Worm (Caenorhabditis elegans) whole organism, late embryonic: ENCODE data around the gene Y6D1A.1.

Source experiments
- C08G9.2 ChIP-seq: sonication (generic microtip); optimal IDR thresholded peaks from 2 replicates; lab custom pipeline; 2016; ENCODE audit warnings: mild to moderate bottlenecking, missing genetic modification characterization, moderate library complexity, missing compliant biosample characterization
- K02D7.2 ChIP-seq: sonication (generic microtip); optimal IDR thresholded peaks from 2 replicates; lab custom pipeline; 2017; ENCODE audit warnings: mild to moderate bottlenecking, missing genetic modification characterization, missing compliant biosample characterization
- T23F11.4 ChIP-seq: fragments of 200-800 bp; sonication (Bioruptor generic); optimal IDR thresholded peaks from 2 replicates; lab custom pipeline; 2018; ENCODE audit warnings: mild to moderate bottlenecking, missing genetic modification characterization, missing compliant biosample characterization
- Y22D7AL.16 ChIP-seq: sonication (generic microtip); optimal IDR thresholded peaks from 2 replicates; lab custom pipeline; 2016; ENCODE audit warnings: missing genetic modification characterization, missing compliant biosample characterization
- ahr-1 ChIP-seq: sonication (generic microtip); optimal IDR thresholded peaks from 2 replicates; lab custom pipeline; 2016; ENCODE audit warnings: missing genetic modification characterization, missing compliant biosample characterization
- ama-1 ChIP-seq: fragments of 150-350 bp; optimal IDR thresholded peaks from 2 replicates; lab custom pipeline; 2014
- ceh-19 ChIP-seq: fragments of 200-800 bp; sonication (Bioruptor generic); optimal IDR thresholded peaks from 2 replicates; lab custom pipeline; 2018; ENCODE audit warnings: mild to moderate bottlenecking, missing genetic modification characterization, missing compliant biosample characterization
- ceh-30 ChIP-seq: fragments of 150-350 bp; optimal IDR thresholded peaks from 2 replicates; lab custom pipeline; 2014; ENCODE audit warnings: missing biosample characterization, missing genetic modification characterization
- ceh-31 ChIP-seq: sonication (generic microtip); optimal IDR thresholded peaks from 2 replicates; lab custom pipeline; 2016; ENCODE audit warnings: missing genetic modification characterization, missing compliant biosample characterization
- ceh-34 ChIP-seq: sonication (generic microtip); optimal IDR thresholded peaks from 2 replicates; lab custom pipeline; 2016; ENCODE audit warnings: mild to moderate bottlenecking, missing genetic modification characterization, missing compliant biosample characterization
- ceh-9 ChIP-seq: sonication (generic microtip); optimal IDR thresholded peaks from 2 replicates; lab custom pipeline; 2016; ENCODE audit warnings: mild to moderate bottlenecking, missing genetic modification characterization, inconsistent platforms, missing compliant biosample characterization
- che-1 ChIP-seq: sonication (generic microtip); optimal IDR thresholded peaks from 2 replicates; lab custom pipeline; 2016; ENCODE audit warnings: mild to moderate bottlenecking, missing genetic modification characterization, missing compliant biosample characterization
- dmd-4 ChIP-seq: sonication (generic microtip); optimal IDR thresholded peaks from 2 replicates; lab custom pipeline; 2016; ENCODE audit warnings: borderline replicate concordance, missing genetic modification characterization, missing compliant biosample characterization
- elt-2 ChIP-seq: sonication (generic microtip); optimal IDR thresholded peaks from 2 replicates; lab custom pipeline; 2016; ENCODE audit warnings: missing genetic modification reagents, missing genetic modification characterization, missing compliant biosample characterization
- elt-4 ChIP-seq: sonication (generic microtip); optimal IDR thresholded peaks from 2 replicates; lab custom pipeline; 2016; ENCODE audit warnings: missing genetic modification characterization, missing compliant biosample characterization
- eyg-1 ChIP-seq: sonication (generic microtip); optimal IDR thresholded peaks from 2 replicates; lab custom pipeline; 2016; ENCODE audit warnings: missing genotype, missing genetic modification characterization, missing compliant biosample characterization
- fax-1 ChIP-seq: sonication (generic microtip); optimal IDR thresholded peaks from 2 replicates; lab custom pipeline; 2016; ENCODE audit warnings: missing genotype, missing genetic modification characterization, missing compliant biosample characterization
- fkh-10 ChIP-seq: fragments of 150-350 bp; optimal IDR thresholded peaks from 2 replicates; lab custom pipeline; 2014; ENCODE audit warnings: missing biosample characterization, missing genetic modification reagents, missing genetic modification characterization
- hlh-13 ChIP-seq: fragments of 200-800 bp; sonication (Bioruptor generic); optimal IDR thresholded peaks from 2 replicates; lab custom pipeline; 2018; ENCODE audit warnings: mild to moderate bottlenecking, missing genetic modification characterization, missing compliant biosample characterization
- hlh-30 ChIP-seq: sonication (generic microtip); optimal IDR thresholded peaks from 2 replicates; lab custom pipeline; 2017; ENCODE audit warnings: antibody characterized with exemption, missing genetic modification characterization, missing compliant biosample characterization; ENCODE audit not compliant: insufficient read depth
- hlh-6 ChIP-seq: sonication (generic microtip); optimal IDR thresholded peaks from 2 replicates; lab custom pipeline; 2016; ENCODE audit warnings: missing genotype, missing genetic modification characterization, missing compliant biosample characterization
- hlh-8 ChIP-seq: sonication (generic microtip); optimal IDR thresholded peaks from 2 replicates; lab custom pipeline; 2016; ENCODE audit warnings: missing genotype, missing genetic modification characterization, missing compliant biosample characterization
- lin-11 ChIP-seq: fragments of 200-800 bp; sonication (Bioruptor generic); optimal IDR thresholded peaks from 2 replicates; lab custom pipeline; 2018; ENCODE audit warnings: mild to moderate bottlenecking, missing genetic modification characterization, missing compliant biosample characterization
- madf-2 ChIP-seq: sonication (generic microtip); optimal IDR thresholded peaks from 2 replicates; lab custom pipeline; 2017; ENCODE audit warnings: missing genetic modification characterization, missing compliant biosample characterization
- mec-3 ChIP-seq: sonication (generic microtip); optimal IDR thresholded peaks from 2 replicates; lab custom pipeline; 2016; ENCODE audit warnings: borderline replicate concordance, missing genetic modification characterization, missing compliant biosample characterization
- nhr-11 ChIP-seq: fragments of 150-350 bp; optimal IDR thresholded peaks from 2 replicates; lab custom pipeline; 2014; ENCODE audit warnings: missing biosample characterization, missing genetic modification characterization
- nhr-232 ChIP-seq: sonication (generic microtip); optimal IDR thresholded peaks from 2 replicates; lab custom pipeline; 2016; ENCODE audit warnings: missing genetic modification characterization, missing compliant biosample characterization
- npax-4 ChIP-seq: sonication (generic microtip); optimal IDR thresholded peaks from 2 replicates; lab custom pipeline; 2016; ENCODE audit warnings: missing genetic modification characterization, missing compliant biosample characterization
- pat-9 ChIP-seq: fragments of 200-800 bp; sonication (Bioruptor generic); optimal IDR thresholded peaks from 2 replicates; lab custom pipeline; 2018; ENCODE audit warnings: mild to moderate bottlenecking, missing genetic modification characterization, moderate library complexity, missing compliant biosample characterization
- pha-2 ChIP-seq: sonication (generic microtip); optimal IDR thresholded peaks from 2 replicates; lab custom pipeline; 2017; ENCODE audit warnings: mild to moderate bottlenecking, missing genetic modification characterization, missing compliant biosample characterization
- pha-4 ChIP-seq: fragments of 150-350 bp; optimal IDR thresholded peaks from 2 replicates; lab custom pipeline; 2018; ENCODE audit warnings: missing biosample characterization, missing genetic modification reagents, missing genetic modification characterization
- pqm-1 ChIP-seq: sonication (generic microtip); optimal IDR thresholded peaks from 2 replicates; lab custom pipeline; 2016; ENCODE audit warnings: missing genetic modification characterization, missing compliant biosample characterization
- rnt-1 ChIP-seq: sonication (generic microtip); optimal IDR thresholded peaks from 2 replicates; lab custom pipeline; 2016; ENCODE audit warnings: missing genetic modification characterization, missing compliant biosample characterization
- syd-9 ChIP-seq: sonication (generic microtip); optimal IDR thresholded peaks from 2 replicates; lab custom pipeline; 2016; ENCODE audit warnings: mild to moderate bottlenecking, missing genetic modification characterization, moderate library complexity, missing compliant biosample characterization
- tbx-7 ChIP-seq: sonication (generic microtip); optimal IDR thresholded peaks from 2 replicates; lab custom pipeline; 2016; ENCODE audit warnings: missing genotype, missing genetic modification characterization, missing compliant biosample characterization
- ttx-3 ChIP-seq: sonication (generic microtip); optimal IDR thresholded peaks from 2 replicates; lab custom pipeline; 2016; ENCODE audit warnings: missing genetic modification reagents, missing genetic modification characterization, missing compliant biosample characterization
- unc-42 ChIP-seq: sonication (generic microtip); optimal IDR thresholded peaks from 2 replicates; lab custom pipeline; 2016; ENCODE audit warnings: missing genotype, missing genetic modification characterization, missing compliant biosample characterization

Gene Y6D1A.1

DNA sequence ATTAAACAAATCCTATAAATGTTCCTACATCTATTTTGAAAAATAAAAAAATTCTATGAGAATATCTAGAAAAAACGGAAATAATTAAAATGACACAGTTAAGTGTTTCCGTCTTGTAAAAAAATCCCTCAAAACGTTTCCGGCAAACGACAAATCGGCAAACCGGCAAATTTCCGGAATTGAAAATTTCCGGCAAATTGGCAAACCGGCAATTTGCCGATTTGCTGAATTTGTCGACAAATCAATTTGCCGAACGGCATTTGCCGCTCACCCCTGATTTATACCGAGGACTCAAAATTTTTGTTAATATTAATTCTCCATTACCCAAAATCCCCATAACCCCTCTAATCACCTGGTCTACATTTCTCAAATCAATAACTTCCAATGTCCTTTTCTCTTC, 29.7 kb upstream of the Y6D1A.1 start:
- TF ChIP-seq lin-11: no peak
- no peak for TF ChIP-seq ceh-19
- no peak for TF ChIP-seq mec-3
- TF ChIP-seq che-1 (tag; lab: Kevin White, UChicago): no peak
- TF ChIP-seq pqm-1 (tag; lab: Kevin White, UChicago): no peak
- no peak for TF ChIP-seq Y22D7AL.16
- TF ChIP-seq npax-4 (tag; lab: Kevin White, UChicago): no peak
- TF ChIP-seq eyg-1 (tag; lab: Kevin White, UChicago): no peak

DNA sequence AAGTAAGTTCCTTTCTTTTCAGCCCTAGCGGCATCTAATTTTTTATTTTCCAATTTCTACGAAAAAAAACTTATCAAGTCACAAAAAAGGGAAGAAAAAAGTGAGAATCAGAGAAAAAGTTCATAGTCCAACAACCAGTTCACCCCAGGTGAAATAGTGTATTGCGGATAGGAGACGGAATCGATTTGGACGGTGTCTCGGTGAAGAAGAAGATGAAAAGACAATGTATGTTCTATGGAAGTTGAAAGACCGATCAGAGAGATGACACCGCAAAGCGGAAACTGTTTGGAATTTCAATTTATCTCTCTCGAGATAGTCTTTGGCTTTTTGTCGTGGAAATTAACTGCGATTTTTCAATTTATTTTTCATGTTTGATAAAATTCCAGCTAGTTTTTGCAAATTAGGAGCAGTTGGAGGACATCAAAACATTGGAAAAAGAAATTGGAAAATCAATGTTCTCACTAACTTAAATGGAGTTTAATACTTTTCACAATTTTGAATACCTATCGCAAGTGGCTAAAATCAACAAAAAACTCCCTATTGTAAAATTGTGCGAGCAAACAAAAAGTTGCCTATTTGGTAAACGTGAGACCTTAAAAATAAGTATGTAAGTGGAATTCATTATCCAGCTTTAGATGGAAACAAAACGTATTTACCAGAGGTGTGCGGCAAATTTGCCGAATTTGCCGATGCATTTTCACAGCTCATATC, 28.9 kb upstream of the Y6D1A.1 start:
- TF ChIP-seq madf-2 (tag; lab: Kevin White, UChicago) (no peak), syd-9 (tag; lab: Kevin White, UChicago) (no peak), pat-9 (tag; lab: Kevin White, UChicago) (no peak), C08G9.2 (tag; lab: Kevin White, UChicago) (no peak), pha-2 (no peak), hlh-30 (tag; lab: Kevin White, UChicago) (no peak), pha-4 (tag; lab: Kevin White, UChicago) (no peak), elt-2 (tag; lab: Kevin White, UChicago) (no peak), ttx-3 (tag; lab: Kevin White, UChicago) (no peak), unc-42 (tag; lab: Kevin White, UChicago) (no peak), ceh-31 (no peak), ama-1 (lab: Kevin White, UChicago) (no peak), elt-4 (tag; lab: Kevin White, UChicago) (no peak), hlh-13 (GFP tag; lab: Kevin White, UChicago) (no peak), dmd-4 (tag; lab: Kevin White, UChicago) (no peak), nhr-232 (tag; lab: Kevin White, UChicago) (no peak), rnt-1 (no peak), hlh-8 (tag; lab: Kevin White, UChicago) (no peak)

DNA sequence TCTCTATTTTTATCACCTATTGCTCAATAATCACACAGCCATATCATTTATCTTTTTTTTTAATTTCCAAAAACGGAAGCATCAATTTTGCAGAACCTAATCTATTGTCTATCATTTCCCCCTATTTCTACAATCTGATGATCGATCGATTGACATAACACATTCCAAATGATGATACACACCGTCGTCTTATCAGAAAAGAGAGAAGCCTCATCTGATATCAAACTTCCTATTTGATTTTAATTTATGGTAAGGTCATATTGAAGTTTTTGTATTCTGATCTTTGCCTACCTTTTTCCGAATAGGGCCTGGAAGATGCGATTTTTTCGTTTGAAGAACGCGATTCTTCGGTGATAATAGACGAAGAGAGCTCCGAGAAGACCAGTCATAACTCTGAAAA, 26.2 kb upstream of the Y6D1A.1 start:
- TF ChIP-seq elt-4 (tag; lab: Kevin White, UChicago): no peak
- no peak for TF ChIP-seq ceh-30 (tag; lab: Kevin White, UChicago)
- TF ChIP-seq ahr-1 (tag; lab: Kevin White, UChicago): no peak
- no peak for TF ChIP-seq fax-1 (tag; lab: Kevin White, UChicago)
- no peak for TF ChIP-seq T23F11.4 (GFP tag; lab: Kevin White, UChicago)
- TF ChIP-seq hlh-6 (tag; lab: Kevin White, UChicago): no peak
- no peak for TF ChIP-seq K02D7.2 (tag; lab: Kevin White, UChicago)
- TF ChIP-seq, all 69 proteins: peak for 0

DNA sequence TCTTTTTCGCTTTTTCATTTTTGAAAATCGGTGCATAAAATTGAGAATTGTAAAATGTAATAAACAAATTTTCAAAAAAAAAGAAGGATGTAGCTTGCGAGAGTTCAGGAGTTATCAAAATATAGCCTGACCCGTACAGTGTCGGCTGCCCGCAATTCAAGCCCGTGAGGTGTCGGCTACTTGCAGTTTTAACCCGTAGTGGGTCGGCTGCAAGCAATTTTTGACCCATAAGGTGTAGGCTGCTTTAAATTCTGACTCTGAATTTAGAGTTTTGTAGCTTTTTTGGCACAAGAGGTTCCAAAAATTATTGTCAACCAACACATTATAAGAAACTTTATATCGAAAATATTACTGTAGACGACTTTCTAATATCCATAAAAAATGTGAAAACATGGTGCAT, 22.5 kb upstream of the Y6D1A.1 start:
- TF ChIP-seq nhr-11 (tag; lab: Kevin White, UChicago): no peak
- no peak for TF ChIP-seq ceh-9 (tag; lab: Kevin White, UChicago)
- TF ChIP-seq che-1 (tag; lab: Kevin White, UChicago): no peak
- no peak for TF ChIP-seq tbx-7 (tag; lab: Kevin White, UChicago)
- TF ChIP-seq fkh-10 (GFP tag; lab: Kevin White, UChicago): no peak
- no peak for TF ChIP-seq pha-4 (tag; lab: Kevin White, UChicago)
- TF ChIP-seq ceh-34 (tag; lab: Kevin White, UChicago): no peak
- TF ChIP-seq npax-4 (tag; lab: Kevin White, UChicago): no peak
- no peak for TF ChIP-seq nhr-232 (tag; lab: Kevin White, UChicago)
- no peak for TF ChIP-seq ahr-1 (tag; lab: Kevin White, UChicago)
- no peak for TF ChIP-seq C08G9.2 (tag; lab: Kevin White, UChicago)
- TF ChIP-seq hlh-30 (tag; lab: Kevin White, UChicago): no peak
